Worm (Caenorhabditis elegans) whole organism, L4 larva: ENCODE data around the gene C05E11.7.

Experiments used
- D1046.2 ChIP-seq: fragments of 200-800 bp; sonication (Bioruptor generic); IDR thresholded peaks from 2 replicates; pipeline ENCODE4 v1.3.6; 2022; ENCODE audit warnings: missing genetic modification characterization, missing compliant biosample characterization
- F10B5.3 ChIP-seq: sonication (generic microtip); optimal IDR thresholded peaks from 2 replicates; lab custom pipeline; 2016; ENCODE audit warnings: mild to moderate bottlenecking, missing genetic modification characterization, missing compliant biosample characterization
- F49E8.2 ChIP-seq: sonication (generic microtip); optimal IDR thresholded peaks from 2 replicates; lab custom pipeline; 2016; ENCODE audit warnings: missing compliant biosample characterization, mild to moderate bottlenecking, missing genetic modification characterization, borderline replicate concordance
- T26A8.4 ChIP-seq: fragments of 200-800 bp; sonication (Bioruptor generic); IDR thresholded peaks from 2 replicates; pipeline ENCODE4 v1.3.6; 2022; ENCODE audit warnings: missing genetic modification characterization, missing compliant biosample characterization
- aha-1 ChIP-seq: fragments of 150-350 bp; peaks from one replicate; lab custom pipeline; 2014; ENCODE audit warnings: missing biosample characterization, missing genetic modification characterization
- aly-2 ChIP-seq: sonication (generic microtip); optimal IDR thresholded peaks from 2 replicates; lab custom pipeline; 2018; ENCODE audit warnings: missing biosample characterization, missing genetic modification characterization
- ceh-62 ChIP-seq: sonication (generic microtip); optimal IDR thresholded peaks from 2 replicates; lab custom pipeline; 2017; ENCODE audit warnings: missing biosample characterization, missing genetic modification characterization
- ces-1 ChIP-seq: fragments of 150-350 bp; sonication (generic microtip); optimal IDR thresholded peaks from 4 replicates; lab custom pipeline; 2014; ENCODE audit warnings: missing biosample characterization, missing genetic modification reagents, missing genetic modification characterization
- daf-12 ChIP-seq: fragments of 150-350 bp; optimal IDR thresholded peaks from 2 replicates; lab custom pipeline; 2014; ENCODE audit warnings: missing biosample characterization, missing genetic modification reagents, missing genetic modification characterization
- daf-16 ChIP-seq, 3 experiments: sonication (generic microtip); optimal IDR thresholded peaks; 2 replicates each; lab custom pipeline; 2016 to 2017; ENCODE audit warnings: missing genetic modification characterization in 3 of 3, missing genetic modification reagents in 3 of 3, mild to moderate bottlenecking in 2 of 3, missing compliant biosample characterization in 2 of 3, missing biosample characterization in 1 of 3, moderate library complexity in 1 of 3
- dpl-1 ChIP-seq: fragments of 150-350 bp; optimal IDR thresholded peaks from 2 replicates; lab custom pipeline; 2014; ENCODE audit warnings: missing biosample characterization, missing genetic modification reagents, missing genetic modification characterization
- dve-1 ChIP-seq: sonication (generic microtip); optimal IDR thresholded peaks from 2 replicates; lab custom pipeline; 2017; ENCODE audit warnings: antibody characterized with exemption, mild to moderate bottlenecking, missing genetic modification characterization, missing compliant biosample characterization; ENCODE audit not compliant: insufficient read depth
- egl-43 ChIP-seq: fragments of 200-800 bp; sonication (Bioruptor generic); IDR thresholded peaks from 2 replicates; pipeline ENCODE4 v1.3.6; 2022; ENCODE audit warnings: missing genetic modification reagents, missing genetic modification characterization, missing compliant biosample characterization
- fkh-10 ChIP-seq: fragments of 150-350 bp; optimal IDR thresholded peaks from 2 replicates; lab custom pipeline; 2014; ENCODE audit warnings: missing biosample characterization, missing genetic modification reagents, missing genetic modification characterization
- hlh-30 ChIP-seq: sonication (generic microtip); optimal IDR thresholded peaks from 2 replicates; lab custom pipeline; 2017; ENCODE audit warnings: antibody characterized with exemption, mild to moderate bottlenecking, missing genetic modification characterization, missing compliant biosample characterization; ENCODE audit not compliant: insufficient read depth
- lim-7 ChIP-seq: fragments of 200-800 bp; sonication (Bioruptor generic); IDR thresholded peaks from 2 replicates; pipeline ENCODE4 v1.3.6; 2022; ENCODE audit warnings: missing genetic modification characterization, missing compliant biosample characterization
- lin-13 ChIP-seq: fragments of 150-350 bp; optimal IDR thresholded peaks from 2 replicates; lab custom pipeline; 2014; ENCODE audit warnings: missing biosample characterization, missing genetic modification reagents, missing genetic modification characterization
- lin-29 ChIP-seq: fragments of 200-800 bp; sonication (Bioruptor generic); IDR thresholded peaks from 2 replicates; pipeline ENCODE4 v1.3.6; 2022; ENCODE audit warnings: missing genetic modification reagents, missing genetic modification characterization, missing compliant biosample characterization
- lin-39 ChIP-seq: fragments of 150-350 bp; optimal IDR thresholded peaks from 2 replicates; lab custom pipeline; 2014; ENCODE audit warnings: missing biosample characterization, missing genetic modification reagents, missing genetic modification characterization
- lir-3 ChIP-seq: sonication (generic microtip); optimal IDR thresholded peaks from 2 replicates; lab custom pipeline; 2016; ENCODE audit warnings: mild to moderate bottlenecking, missing genetic modification characterization, missing compliant biosample characterization
- lsy-2 ChIP-seq, 2 experiments: fragments of 150-350 bp in 1 of 2; sonication (generic microtip) in 1 of 2; optimal IDR thresholded peaks; 2 replicates each; lab custom pipeline; 2014 to 2017; ENCODE audit warnings: missing biosample characterization in 2 of 2, missing genetic modification characterization in 2 of 2
- mdl-1 ChIP-seq, 2 experiments: fragments of 150-350 bp in 1 of 2; sonication (generic microtip) in 1 of 2; optimal IDR thresholded peaks; 2 replicates each; lab custom pipeline; 2014 to 2017; ENCODE audit warnings: missing biosample characterization in 2 of 2, missing genetic modification characterization in 2 of 2
- mdt-29 ChIP-seq: fragments of 200-800 bp; sonication (Bioruptor generic); IDR thresholded peaks from 2 replicates; pipeline ENCODE4 v1.3.6; 2022; ENCODE audit warnings: missing genetic modification reagents, missing genetic modification characterization, missing compliant biosample characterization
- mes-2 ChIP-seq: sonication (generic microtip); optimal IDR thresholded peaks from 2 replicates; lab custom pipeline; 2016; ENCODE audit warnings: missing genotype, mild to moderate bottlenecking, missing genetic modification characterization, missing compliant biosample characterization; ENCODE audit not compliant: poor library complexity, severe bottlenecking
- nhr-10 ChIP-seq: fragments of 150-350 bp; optimal IDR thresholded peaks from 2 replicates; lab custom pipeline; 2014; ENCODE audit warnings: missing biosample characterization, missing genetic modification characterization
- nhr-25 ChIP-seq: sonication (generic microtip); optimal IDR thresholded peaks from 2 replicates; lab custom pipeline; 2017; ENCODE audit warnings: missing genetic modification characterization, mild to moderate bottlenecking, missing compliant biosample characterization, antibody characterized with exemption, moderate library complexity, borderline replicate concordance; ENCODE audit not compliant: insufficient read depth
- nhr-28 ChIP-seq: fragments of 150-350 bp; optimal IDR thresholded peaks from 2 replicates; lab custom pipeline; 2014; ENCODE audit warnings: missing biosample characterization, missing genetic modification characterization
- nhr-6 ChIP-seq: fragments of 150-350 bp; optimal IDR thresholded peaks from 2 replicates; lab custom pipeline; 2014; ENCODE audit warnings: missing biosample characterization, missing genetic modification characterization
- nhr-76 ChIP-seq: fragments of 150-350 bp; optimal IDR thresholded peaks from 2 replicates; lab custom pipeline; 2014; ENCODE audit warnings: missing biosample characterization, missing genetic modification characterization
- pqm-1 ChIP-seq: sonication (generic microtip); optimal IDR thresholded peaks from 2 replicates; lab custom pipeline; 2017; ENCODE audit warnings: missing biosample characterization, missing genetic modification characterization
- rbr-2 ChIP-seq: sonication (generic microtip); optimal IDR thresholded peaks from 2 replicates; lab custom pipeline; 2016; ENCODE audit warnings: missing genotype, missing genetic modification characterization, missing compliant biosample characterization
- saeg-2 ChIP-seq: fragments of 200-800 bp; sonication (Bioruptor generic); IDR thresholded peaks from 2 replicates; pipeline ENCODE4 v1.3.6; 2022; ENCODE audit warnings: missing genetic modification reagents, missing genetic modification characterization, missing compliant biosample characterization
- sdz-12 ChIP-seq: fragments of 200-800 bp; sonication (Bioruptor generic); optimal IDR thresholded peaks from 2 replicates; lab custom pipeline; 2018; ENCODE audit warnings: mild to moderate bottlenecking, missing genetic modification characterization, missing compliant biosample characterization
- set-16 ChIP-seq: fragments of 200-800 bp; sonication (Bioruptor generic); IDR thresholded peaks from 2 replicates; pipeline ENCODE4 v1.3.6; 2022; ENCODE audit warnings: missing genetic modification reagents, missing genetic modification characterization, missing compliant biosample characterization
- skn-1 ChIP-seq: fragments of 150-350 bp; optimal IDR thresholded peaks from 2 replicates; lab custom pipeline; 2014; ENCODE audit warnings: missing biosample characterization, missing genetic modification characterization
- spr-1 ChIP-seq: sonication (generic microtip); optimal IDR thresholded peaks from 2 replicates; lab custom pipeline; 2016; ENCODE audit warnings: mild to moderate bottlenecking, missing genetic modification characterization, missing compliant biosample characterization
- spr-3 ChIP-seq: fragments of 200-800 bp; sonication (Bioruptor generic); optimal IDR thresholded peaks from 2 replicates; lab custom pipeline; 2018; ENCODE audit warnings: mild to moderate bottlenecking, missing genetic modification characterization, missing compliant biosample characterization
- tag-97 ChIP-seq: fragments of 200-800 bp; sonication (Bioruptor generic); IDR thresholded peaks from 2 replicates; pipeline ENCODE4 v1.3.6; 2022; ENCODE audit warnings: missing genetic modification characterization, missing compliant biosample characterization
- unc-62 ChIP-seq, 3 experiments: fragments of 150-350 bp in 1 of 3; sonication (generic microtip); optimal IDR thresholded peaks in 2 of 3; peaks in 1 of 3; 1 replicate in 1 of 3; 2 replicates in 2 of 3; lab custom pipeline; 2014 to 2017; ENCODE audit warnings: missing biosample characterization in 3 of 3, missing genetic modification characterization in 3 of 3, missing genetic modification reagents in 3 of 3, missing genotype in 1 of 3
- vab-7 ChIP-seq: fragments of 200-800 bp; sonication (Bioruptor generic); IDR thresholded peaks from 2 replicates; pipeline ENCODE4 v1.3.6; 2022; ENCODE audit warnings: missing genetic modification reagents, missing genetic modification characterization, missing compliant biosample characterization
- zfp-2 ChIP-seq: sonication (generic microtip); optimal IDR thresholded peaks from 2 replicates; lab custom pipeline; 2016; ENCODE audit warnings: mild to moderate bottlenecking, missing genetic modification characterization, missing compliant biosample characterization
- zfp-3 ChIP-seq: fragments of 200-800 bp; sonication (Bioruptor generic); conservative IDR thresholded peaks from 2 replicates; pipeline ENCODE4 v1.3.6; 2022; ENCODE audit warnings: missing genetic modification reagents, missing genetic modification characterization, missing compliant biosample characterization
- zip-2 ChIP-seq: fragments of 150-350 bp; optimal IDR thresholded peaks from 2 replicates; lab custom pipeline; 2014; ENCODE audit warnings: missing biosample characterization, missing genetic modification characterization
- ztf-11 ChIP-seq: fragments of 150-350 bp; optimal IDR thresholded peaks from 2 replicates; lab custom pipeline; 2014; ENCODE audit warnings: missing biosample characterization, missing genetic modification characterization

The C05E11.7 gene

DNA sequence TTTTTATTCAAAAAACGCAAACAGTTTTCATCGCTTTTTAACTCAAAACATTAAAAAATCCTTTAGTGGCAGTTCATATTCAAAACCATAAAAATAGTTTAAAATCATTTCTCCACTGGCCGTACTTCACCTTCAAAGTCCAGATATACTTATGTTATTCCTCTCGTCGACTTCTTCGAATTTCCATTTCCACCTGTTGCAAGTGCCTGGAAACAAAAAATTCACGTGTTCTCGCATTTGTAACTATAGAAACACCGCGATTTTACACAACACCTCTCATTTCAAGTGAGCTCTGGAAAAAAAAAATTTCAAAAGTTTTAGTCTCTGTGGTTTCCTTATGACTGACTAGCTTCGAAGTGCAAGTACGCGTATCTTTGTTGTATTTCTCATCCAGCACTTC lies 39.6 kb upstream of the C05E11.7 start:
- TF ChIP-seq lin-13 (GFP tag; lab: Kevin White, UChicago) = no peak
- no peak for TF ChIP-seq mdt-29
- TF ChIP-seq spr-3 = no peak
- no peak for TF ChIP-seq sdz-12 (GFP tag; lab: Kevin White, UChicago)
- no peak for TF ChIP-seq F10B5.3
- TF ChIP-seq pqm-1 (tag; lab: Kevin White, UChicago) = no peak
- TF ChIP-seq ztf-11 = no peak
- TF ChIP-seq, all 104 proteins: peak for 0

DNA sequence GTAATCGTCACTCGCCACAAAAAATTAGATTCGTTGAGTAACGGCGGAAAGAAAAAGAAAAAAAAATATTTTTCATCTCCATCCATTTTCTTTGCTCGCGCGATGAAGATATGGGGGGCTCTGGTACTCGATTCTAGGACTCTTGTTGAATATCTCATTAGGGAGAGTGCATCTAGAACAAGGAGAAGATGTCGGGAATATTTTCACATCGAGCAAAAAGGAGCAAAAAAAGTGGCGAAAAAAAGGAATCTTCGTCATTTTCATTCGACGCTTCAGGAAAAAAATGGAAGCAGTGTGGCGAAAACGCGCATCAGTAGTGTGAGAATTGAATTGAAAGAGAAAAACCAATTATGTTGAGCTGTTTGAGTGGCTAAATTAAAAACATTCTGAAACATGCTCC lies 38.2 kb upstream of the C05E11.7 start:
- TF ChIP-seq skn-1 (tag; lab: Kevin White, UChicago) = no peak
- TF ChIP-seq nhr-25 (tag; lab: Kevin White, UChicago) = no peak
- no peak for TF ChIP-seq ceh-62 (tag; lab: Kevin White, UChicago)
- TF ChIP-seq lin-29 (GFP tag; lab: Robert Waterston, UW) = no peak
- TF ChIP-seq lir-3 (tag; lab: Kevin White, UChicago) = no peak
- TF ChIP-seq lin-39 (tag; lab: Kevin White, UChicago) = no peak
- TF ChIP-seq zfp-3 (GFP tag; lab: Robert Waterston, UW) = no peak
- TF ChIP-seq rbr-2 = no peak
- TF ChIP-seq daf-16 (GFP tag; optimal IDR thresholded peaks at IDR 0.05; lab: Kevin White, UChicago) = no peak
- TF ChIP-seq daf-16 (tag; optimal IDR thresholded peaks at IDR 0.05; lab: Kevin White, UChicago) = no peak
- TF ChIP-seq fkh-10 (GFP tag; lab: Kevin White, UChicago) = peak; percentile 71
- peak; percentile 56 for TF ChIP-seq aha-1 (tag; lab: Kevin White, UChicago)
- peak; percentile 71 for TF ChIP-seq ces-1 (GFP tag; lab: Kevin White, UChicago)
- TF ChIP-seq nhr-76 (tag; lab: Kevin White, UChicago) = no peak
- no peak for TF ChIP-seq spr-1
- TF ChIP-seq, all 104 proteins: peak for 3

DNA sequence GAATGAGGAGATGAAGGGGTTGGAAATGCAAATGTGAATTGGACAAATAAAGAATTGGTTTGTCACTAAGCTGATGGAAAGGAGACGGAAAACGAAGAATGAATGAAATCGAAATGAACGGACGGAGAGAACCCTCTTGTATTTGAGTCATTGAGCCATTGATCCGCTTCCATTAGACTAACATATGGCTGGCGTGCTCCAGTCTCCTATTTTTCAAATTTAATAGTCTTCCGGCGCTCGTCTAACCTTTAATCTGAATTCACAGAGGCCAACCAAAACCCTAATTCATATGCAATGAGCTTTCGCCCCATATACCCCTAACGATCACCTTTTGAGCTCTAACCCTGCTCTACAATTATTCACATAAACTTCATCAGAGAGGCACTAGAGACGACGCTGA lies 36.5 kb upstream of the C05E11.7 start, which contains the start of gene C46C11.3:
Gene C46C11.3, plus strand, starts transcription at position 301 of the 400 bp plus-strand sequence.
- TF ChIP-seq egl-43 = no peak
- no peak for TF ChIP-seq tag-97 (GFP tag; lab: Robert Waterston, UW)
- TF ChIP-seq D1046.2 (GFP tag; lab: Robert Waterston, UW) = no peak
- no peak for TF ChIP-seq zip-2 (tag; lab: Kevin White, UChicago)
- no peak for TF ChIP-seq aly-2 (tag; lab: Kevin White, UChicago)
- TF ChIP-seq, all 104 proteins: peak for 0

DNA sequence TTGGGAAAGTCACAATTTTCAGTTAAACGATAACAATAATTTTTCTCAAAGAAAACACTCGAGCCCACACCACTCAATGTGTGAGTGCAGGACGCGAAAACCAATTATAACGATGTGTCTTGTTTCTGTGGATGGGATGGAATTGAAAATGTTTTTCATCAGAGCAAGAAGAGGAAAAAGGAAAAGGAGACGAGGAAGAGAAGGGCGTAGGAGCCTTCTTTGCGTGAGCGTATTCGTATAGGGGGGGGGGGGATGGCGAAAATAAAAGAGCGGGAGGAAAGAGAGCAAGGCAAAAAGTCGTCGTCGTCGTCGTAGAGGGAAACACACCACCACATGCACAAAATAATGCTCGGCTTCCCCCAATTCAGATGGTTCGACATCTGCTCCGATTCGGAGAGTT lies 34.5 kb upstream of the C05E11.7 start:
- peak; percentile 46 for TF ChIP-seq fkh-10 (GFP tag; lab: Kevin White, UChicago)
- no peak for TF ChIP-seq daf-16 (GFP tag; optimal IDR thresholded peaks at IDR 0.05; lab: Kevin White, UChicago)
- no peak for TF ChIP-seq daf-16 (tag; optimal IDR thresholded peaks at IDR 0.05; lab: Kevin White, UChicago)
- peak; percentile 38 for TF ChIP-seq set-16 (GFP tag; lab: Robert Waterston, UW)
- TF ChIP-seq ceh-62 (tag; lab: Kevin White, UChicago) = no peak
- TF ChIP-seq saeg-2 (GFP tag; lab: Robert Waterston, UW) = no peak
- TF ChIP-seq nhr-10 (tag; lab: Kevin White, UChicago) = no peak
- TF ChIP-seq mdl-1 (tag; optimal IDR thresholded peaks at IDR 0.05; lab: Kevin White, UChicago) = no peak
- no peak for TF ChIP-seq unc-62 (GFP tag; optimal IDR thresholded peaks at IDR 0.05 in 1 of 2; lab: Kevin White, UChicago)
- no peak for TF ChIP-seq unc-62 (tag; optimal IDR thresholded peaks at IDR 0.05; lab: Kevin White, UChicago)
- no peak for TF ChIP-seq lim-7 (GFP tag; lab: Robert Waterston, UW)
- TF ChIP-seq daf-12 (tag; lab: Kevin White, UChicago) = no peak
- no peak for TF ChIP-seq mdt-29
- TF ChIP-seq zfp-2 = no peak

DNA sequence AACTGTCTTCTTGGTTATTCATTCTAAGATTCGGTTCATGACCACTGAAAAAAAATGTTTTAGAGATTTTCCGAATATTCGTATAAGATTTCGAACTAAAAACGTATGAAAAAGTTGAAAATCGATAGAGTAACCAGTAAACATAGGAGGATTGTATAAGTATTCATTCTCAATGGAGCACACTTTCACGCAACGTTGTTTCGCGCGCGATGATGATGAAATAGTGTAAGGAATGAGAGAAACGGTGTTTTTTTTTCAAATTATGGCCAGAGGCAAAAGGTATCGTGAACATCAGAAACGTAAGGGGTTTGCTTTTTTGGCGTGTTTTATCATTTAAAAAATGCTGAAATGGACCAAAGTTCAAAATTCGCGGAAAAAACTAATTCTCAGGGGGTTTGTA lies 34.1 kb upstream of the C05E11.7 start, which contains the start of gene pqn-65:
Gene pqn-65, minus strand, starts transcription at position 54 of the 400 bp plus-strand sequence.
- TF ChIP-seq skn-1 (tag; lab: Kevin White, UChicago) (no peak), F49E8.2 (tag; lab: Kevin White, UChicago) (no peak), lsy-2 (tag; optimal IDR thresholded peaks at IDR 0.05; lab: Kevin White, UChicago) (peak in 1 of 2 experiments; percentile 52), T26A8.4 (GFP tag; lab: Robert Waterston, UW) (no peak), nhr-6 (peak; percentile 66), dve-1 (peak; percentile 9), mes-2 (tag; lab: Kevin White, UChicago) (peak; percentile 49), vab-7 (no peak), hlh-30 (peak; percentile 7), aha-1 (tag; lab: Kevin White, UChicago) (peak; percentile 60), dpl-1 (GFP tag; lab: Kevin White, UChicago) (peak; percentile 44), tag-97 (GFP tag; lab: Robert Waterston, UW) (no peak), nhr-28 (tag; lab: Kevin White, UChicago) (peak; percentile 14)
